Fruit fly (Drosophila melanogaster) whole organism, pupa: ENCODE measurements around the gene CanA-14F.
A peak's percentile ranks its signal among the peaks of the same experiment; 100 is the strongest.

Source experiments
- CG10348 ChIP-seq: fragments of 200-800 bp; sonication (Bioruptor generic); IDR thresholded peaks from 2 replicates; pipeline ENCODE4 v1.3.6; 2022; ENCODE audit warnings: missing biosample characterization, missing genetic modification characterization
- CG14655 ChIP-seq: fragments of 200-800 bp; sonication (Bioruptor generic); optimal IDR thresholded peaks from 3 replicates; lab custom pipeline; 2017; ENCODE audit warnings: mild to moderate bottlenecking, missing biosample characterization, missing genetic modification reagents, missing genetic modification characterization
- CG4496 ChIP-seq: fragments of 200-800 bp; sonication (Bioruptor generic); IDR thresholded peaks from 3 replicates; pipeline ENCODE4 v1.3.6; 2022; ENCODE audit warnings: missing biosample characterization, missing genetic modification characterization
- CG9948 ChIP-seq: fragments of 200-800 bp; sonication (Bioruptor generic); optimal IDR thresholded peaks from 2 replicates; lab custom pipeline; 2018; ENCODE audit warnings: missing biosample characterization, mild to moderate bottlenecking, missing genetic modification characterization, moderate library complexity
- EcR ChIP-seq: fragments of 200-800 bp; sonication (Bioruptor generic); optimal IDR thresholded peaks from 3 replicates; lab custom pipeline; 2019; ENCODE audit warnings: missing biosample characterization, missing genetic modification characterization, mild to moderate bottlenecking, moderate library complexity, missing genetic modification reagents
- Pif1A ChIP-seq: fragments of 200-800 bp; sonication (Bioruptor generic); optimal IDR thresholded peaks from 3 replicates; lab custom pipeline; 2016; ENCODE audit warnings: missing biosample characterization, missing genetic modification characterization
- Pif1B ChIP-seq: fragments of 200-800 bp; sonication (Bioruptor generic); optimal IDR thresholded peaks from 3 replicates; lab custom pipeline; 2016; ENCODE audit warnings: missing biosample characterization, missing genetic modification characterization
- rn ChIP-seq: fragments of 200-800 bp; sonication (Bioruptor generic); IDR thresholded peaks from 2 replicates; pipeline ENCODE4 v1.3.6; 2022; ENCODE audit warnings: missing biosample characterization, missing genetic modification characterization

- TF ChIP-seq CG4496 (GFP tag; lab: Robert Waterston, UW) (no peak), Pif1B (GFP tag; lab: Kevin White, UChicago) (peak; percentile 7), CG10348 (no peak), Pif1A (peak; percentile 51), CG9948 (tag; lab: Kevin White, UChicago) (no peak), CG14655 (GFP tag; lab: Kevin White, UChicago) (no peak), EcR (no peak), rn (GFP tag; lab: Robert Waterston, UW) (no peak)
These were observed 13.3 kb downstream of the CanA-14F start for dm6 chrX:16573659-16574058.
